Worm (Caenorhabditis elegans) whole organism, early embryonic: ENCODE results near the gene cbp-2.

ENCODE experiments used
- B0310.2 ChIP-seq: sonication (generic microtip); optimal IDR thresholded peaks from 2 replicates; lab custom pipeline; 2016; ENCODE audit warnings: mild to moderate bottlenecking, missing genetic modification characterization, missing compliant biosample characterization
- F13C5.2 ChIP-seq: sonication (generic microtip); optimal IDR thresholded peaks from 2 replicates; lab custom pipeline; 2017; ENCODE audit warnings: mild to moderate bottlenecking, missing genetic modification characterization, inconsistent platforms, missing compliant biosample characterization
- aly-1 ChIP-seq: sonication (generic microtip); optimal IDR thresholded peaks from 2 replicates; lab custom pipeline; 2016; ENCODE audit warnings: missing genetic modification characterization, missing compliant biosample characterization
- ama-1 ChIP-seq: fragments of 150-350 bp; optimal IDR thresholded peaks from 2 replicates; lab custom pipeline; 2014
- ceh-13 ChIP-seq: fragments of 200-800 bp; sonication (Bioruptor generic); optimal IDR thresholded peaks from 2 replicates; lab custom pipeline; 2018; ENCODE audit warnings: mild to moderate bottlenecking, missing genetic modification characterization, missing compliant biosample characterization
- ets-7 ChIP-seq: sonication (generic microtip); optimal IDR thresholded peaks from 2 replicates; lab custom pipeline; 2016; ENCODE audit warnings: missing genotype, missing genetic modification characterization, missing compliant biosample characterization
- flt-1 ChIP-seq: fragments of 200-800 bp; sonication (Bioruptor generic); IDR thresholded peaks from 2 replicates; pipeline ENCODE4 v1.3.6; 2022; ENCODE audit warnings: missing genetic modification characterization, missing compliant biosample characterization
- hmbx-1 ChIP-seq: sonication (generic microtip); optimal IDR thresholded peaks from 2 replicates; lab custom pipeline; 2016; ENCODE audit warnings: mild to moderate bottlenecking, missing genetic modification characterization, missing compliant biosample characterization
- hmg-4 ChIP-seq: fragments of 200-800 bp; sonication (Bioruptor generic); optimal IDR thresholded peaks from 2 replicates; lab custom pipeline; 2018; ENCODE audit warnings: mild to moderate bottlenecking, missing genetic modification characterization, missing compliant biosample characterization
- pes-1 ChIP-seq: fragments of 200-800 bp; sonication (Bioruptor generic); IDR thresholded peaks from 2 replicates; pipeline ENCODE4 v1.3.6; 2022; ENCODE audit warnings: missing genetic modification reagents, missing genetic modification characterization, missing compliant biosample characterization
- scrt-1 ChIP-seq: fragments of 200-800 bp; sonication (Bioruptor generic); IDR thresholded peaks from 2 replicates; pipeline ENCODE4 v1.3.6; 2022; ENCODE audit warnings: missing genetic modification characterization, missing compliant biosample characterization
- sea-1 ChIP-seq: fragments of 200-800 bp; sonication (Bioruptor generic); conservative IDR thresholded peaks from 2 replicates; pipeline ENCODE4 v1.3.6; 2022; ENCODE audit warnings: missing genetic modification characterization, missing compliant biosample characterization
- tbx-37 ChIP-seq: fragments of 200-800 bp; sonication (Bioruptor generic); conservative IDR thresholded peaks from 2 replicates; pipeline ENCODE4 v1.3.6; 2022; ENCODE audit warnings: missing genetic modification reagents, missing genetic modification characterization, missing compliant biosample characterization
- tra-4 ChIP-seq: sonication (generic microtip); optimal IDR thresholded peaks from 2 replicates; lab custom pipeline; 2017; ENCODE audit warnings: missing genetic modification characterization, missing compliant biosample characterization

DNA sequence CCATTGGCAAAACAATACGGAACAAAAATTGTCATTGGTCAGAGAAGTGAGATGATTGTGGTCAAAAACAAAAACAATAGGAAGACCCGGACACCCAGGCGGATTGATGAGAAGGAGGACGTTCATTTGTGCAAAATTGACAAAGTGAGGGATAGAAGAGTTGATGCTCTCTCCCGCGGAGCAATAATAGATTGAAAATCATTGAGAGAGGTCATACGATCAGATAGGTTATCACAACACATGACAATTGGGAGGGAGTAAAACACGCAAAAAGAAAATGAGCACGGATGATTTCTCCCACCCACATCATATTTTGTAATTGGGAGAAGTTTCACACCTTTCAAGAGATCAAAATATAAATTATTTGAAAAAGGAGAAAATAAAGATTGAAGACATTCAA lies 37.4 kb upstream of the cbp-2 start:
- TF ChIP-seq tbx-37 (no peak), flt-1 (no peak), ceh-13 (GFP tag; lab: Kevin White, UChicago) (no peak), ama-1 (lab: Kevin White, UChicago) (no peak), aly-1 (no peak), sea-1 (GFP tag; lab: Robert Waterston, UW) (no peak), scrt-1 (no peak), hmbx-1 (tag; lab: Kevin White, UChicago) (no peak), tra-4 (tag; lab: Kevin White, UChicago) (no peak), hmg-4 (GFP tag; lab: Kevin White, UChicago) (no peak), B0310.2 (tag; lab: Kevin White, UChicago) (no peak), ets-7 (no peak), pes-1 (GFP tag; lab: Robert Waterston, UW) (no peak), F13C5.2 (tag; lab: Kevin White, UChicago) (no peak)
